Worm (Caenorhabditis elegans): ENCODE measurements around the gene Y54G2A.77.

ce11 chrIV:2753541-2753940, 8.9 kb upstream of the Y54G2A.77 start:
- TF ChIP-seq him-1 (tag; optimal IDR thresholded peaks at IDR 0.05) (no peak), W03F9.2 (tag; optimal IDR thresholded peaks at IDR 0.05) (no peak)

All from whole organism, L4/young adult.